Fruit fly (Drosophila melanogaster) whole organism, wandering third instar larva: ENCODE data around the gene spel1.

Experiments used
- Abd-B ChIP-seq: fragments of >200 bp; optimal IDR thresholded peaks from 2 replicates; lab custom pipeline; 2017; ENCODE audit warnings: missing biosample characterization, missing genetic modification characterization
- CG32264 ChIP-seq: fragments of 200-800 bp; sonication (Bioruptor generic); optimal IDR thresholded peaks from 2 replicates; lab custom pipeline; 2016; ENCODE audit warnings: missing biosample characterization, missing genetic modification characterization
- CG9705 ChIP-seq: fragments of 200-800 bp; sonication (Bioruptor generic); optimal IDR thresholded peaks from 2 replicates; lab custom pipeline; 2018; ENCODE audit warnings: missing biosample characterization, mild to moderate bottlenecking, missing genetic modification characterization
- CrebA ChIP-seq: fragments of 200-800 bp; sonication (Bioruptor generic); optimal IDR thresholded peaks from 2 replicates; lab custom pipeline; 2016; ENCODE audit warnings: missing biosample characterization, mild to moderate bottlenecking, missing genetic modification characterization, borderline replicate concordance
- Dfd ChIP-seq: fragments of >200 bp; optimal IDR thresholded peaks from 2 replicates; lab custom pipeline; 2017; ENCODE audit warnings: missing biosample characterization, missing genetic modification characterization
- Dif ChIP-seq: fragments of 200-275, 200-300 bp; sonication (Bioruptor generic); optimal IDR thresholded peaks from 2 replicates; lab custom pipeline; 2018; ENCODE audit warnings: missing biosample characterization, missing genetic modification characterization; ENCODE audit not compliant: partially characterized antibody
- GATAd ChIP-seq: sonication (Bioruptor generic); optimal IDR thresholded peaks from 2 replicates; lab custom pipeline; 2016; ENCODE audit warnings: missing biosample characterization, missing genetic modification characterization
- HLH106 ChIP-seq: fragments of 200-800 bp; optimal IDR thresholded peaks from 3 replicates; lab custom pipeline; 2019; ENCODE audit warnings: missing biosample characterization, mild to moderate bottlenecking, missing genetic modification characterization, moderate library complexity
- Hnf4 ChIP-seq: fragments of 200-800 bp; sonication (Bioruptor generic); optimal IDR thresholded peaks from 2 replicates; lab custom pipeline; 2016; ENCODE audit warnings: missing biosample characterization, mild to moderate bottlenecking, missing genetic modification characterization
- Hr78 ChIP-seq: fragments of >200 bp; optimal IDR thresholded peaks from 2 replicates; lab custom pipeline; 2017; ENCODE audit warnings: missing biosample characterization, missing genetic modification characterization
- Hr83 ChIP-seq: fragments of 200-300 bp; sonication (Bioruptor generic); optimal IDR thresholded peaks from 2 replicates; lab custom pipeline; 2016; ENCODE audit warnings: missing biosample characterization, mild to moderate bottlenecking, missing genetic modification characterization, moderate library complexity; ENCODE audit not compliant: poor library complexity, severe bottlenecking
- Jra ChIP-seq: sonication (Bioruptor generic); optimal IDR thresholded peaks from 2 replicates; lab custom pipeline; 2016; ENCODE audit warnings: missing biosample characterization, missing genetic modification characterization
- Mio ChIP-seq: sonication (Bioruptor generic); optimal IDR thresholded peaks from 2 replicates; lab custom pipeline; 2016; ENCODE audit warnings: missing biosample characterization, missing genetic modification characterization
- Myc ChIP-seq: fragments of >200 bp; optimal IDR thresholded peaks from 2 replicates; lab custom pipeline; 2017
- N ChIP-seq: fragments of >200 bp; optimal IDR thresholded peaks from 2 replicates; lab custom pipeline; 2018; ENCODE audit warnings: missing biosample characterization, missing external identifiers, missing genetic modification characterization
- OdsH ChIP-seq: fragments of 200-800 bp; sonication (Bioruptor generic); optimal IDR thresholded peaks from 2 replicates; lab custom pipeline; 2016; ENCODE audit warnings: missing biosample characterization, mild to moderate bottlenecking, missing genetic modification characterization
- Rel ChIP-seq, 2 experiments: fragments of 200-800 bp; sonication (Bioruptor generic) in 1 of 2; optimal IDR thresholded peaks; 2 replicates in 1 of 2; 3 replicates in 1 of 2; lab custom pipeline; 2016 to 2019; ENCODE audit warnings: mild to moderate bottlenecking in 2 of 2, missing biosample characterization in 2 of 2, missing genetic modification characterization in 2 of 2, moderate library complexity in 1 of 2
- Sp1 ChIP-seq: fragments of 200-800 bp; sonication (Bioruptor generic); optimal IDR thresholded peaks from 3 replicates; lab custom pipeline; 2019; ENCODE audit warnings: missing biosample characterization, mild to moderate bottlenecking, missing genetic modification characterization, moderate library complexity
- Vsx2 ChIP-seq: fragments of 200-300, 225-300 bp; sonication (Bioruptor generic); optimal IDR thresholded peaks from 2 replicates; lab custom pipeline; 2018; ENCODE audit warnings: missing biosample characterization, missing genetic modification characterization; ENCODE audit not compliant: partially characterized antibody
- br ChIP-seq: fragments of 200-800 bp; sonication (Bioruptor generic); optimal IDR thresholded peaks from 2 replicates; lab custom pipeline; 2016; ENCODE audit warnings: missing biosample characterization, missing genetic modification characterization
- brk ChIP-seq: fragments of 200-800 bp; sonication (Bioruptor generic); optimal IDR thresholded peaks from 2 replicates; lab custom pipeline; 2016; ENCODE audit warnings: missing biosample characterization, mild to moderate bottlenecking, missing genetic modification characterization
- dl ChIP-seq, 2 experiments: fragments of 175-275, 200-275 bp in 1 of 2; fragments of 200-275 bp in 1 of 2; sonication (Bioruptor generic); optimal IDR thresholded peaks; lab custom pipeline; 2018; ENCODE audit warnings: mild to moderate bottlenecking in 2 of 2, missing biosample characterization in 2 of 2, missing genetic modification characterization in 2 of 2, moderate library complexity in 2 of 2; ENCODE audit not compliant: partially characterized antibody in 2 of 2, insufficient read depth in 1 of 2
- dmrt93B ChIP-seq: fragments of 200-800 bp; sonication (Bioruptor generic); optimal IDR thresholded peaks from 2 replicates; lab custom pipeline; 2018; ENCODE audit warnings: missing biosample characterization, mild to moderate bottlenecking, missing genetic modification characterization
- dsf ChIP-seq: sonication (Bioruptor generic); optimal IDR thresholded peaks from 2 replicates; lab custom pipeline; 2016; ENCODE audit warnings: missing biosample characterization, missing genetic modification characterization, borderline replicate concordance
- ey ChIP-seq: fragments of 200-800 bp; sonication (Bioruptor generic); optimal IDR thresholded peaks from 2 replicates; lab custom pipeline; 2016; ENCODE audit warnings: missing biosample characterization, missing genetic modification characterization
- foxo ChIP-seq, 2 experiments: fragments of 200-800 bp; sonication (Bioruptor generic); optimal IDR thresholded peaks; 2 replicates in 1 of 2; 3 replicates in 1 of 2; lab custom pipeline; 2016 to 2017; ENCODE audit warnings: missing biosample characterization in 2 of 2, missing genetic modification characterization in 2 of 2
- fru ChIP-seq: fragments of 200-800 bp; sonication (Bioruptor generic); optimal IDR thresholded peaks from 3 replicates; lab custom pipeline; 2016; ENCODE audit warnings: missing biosample characterization, mild to moderate bottlenecking, missing genetic modification characterization
- h ChIP-seq: fragments of 200-800 bp; sonication (Bioruptor generic); optimal IDR thresholded peaks from 3 replicates; lab custom pipeline; 2016; ENCODE audit warnings: missing biosample characterization, mild to moderate bottlenecking, missing genetic modification characterization
- jim ChIP-seq: fragments of 175-275, 200-325 bp; sonication (Bioruptor generic); optimal IDR thresholded peaks from 2 replicates; lab custom pipeline; 2016; ENCODE audit warnings: missing biosample characterization, mild to moderate bottlenecking, missing genetic modification characterization
- lola ChIP-seq: fragments of >200 bp; optimal IDR thresholded peaks from 2 replicates; lab custom pipeline; 2017; ENCODE audit warnings: missing biosample characterization, missing genetic modification characterization
- pan ChIP-seq: fragments of >200 bp; optimal IDR thresholded peaks from 2 replicates; lab custom pipeline; 2017
- psq ChIP-seq: fragments of 200-800 bp; sonication (Bioruptor generic); optimal IDR thresholded peaks from 3 replicates; lab custom pipeline; 2017; ENCODE audit warnings: missing biosample characterization, mild to moderate bottlenecking, missing genetic modification characterization, moderate library complexity
- rgr ChIP-seq: fragments of 200-800 bp; sonication (Bioruptor generic); optimal IDR thresholded peaks from 3 replicates; lab custom pipeline; 2016; ENCODE audit warnings: missing biosample characterization, mild to moderate bottlenecking, missing genetic modification characterization
- sage ChIP-seq: fragments of 200-800 bp; sonication (Bioruptor generic); optimal IDR thresholded peaks from 2 replicates; lab custom pipeline; 2016; ENCODE audit warnings: missing biosample characterization, mild to moderate bottlenecking, missing genetic modification characterization
- sv ChIP-seq: fragments of 200-800 bp; sonication (Bioruptor generic); optimal IDR thresholded peaks from 3 replicates; lab custom pipeline; 2016; ENCODE audit warnings: missing biosample characterization, missing genetic modification characterization
- tai ChIP-seq: sonication (Bioruptor generic); optimal IDR thresholded peaks from 2 replicates; lab custom pipeline; 2016; ENCODE audit warnings: missing biosample characterization, missing genetic modification characterization
- usp ChIP-seq: fragments of >200 bp; optimal IDR thresholded peaks from 2 replicates; lab custom pipeline; 2017; ENCODE audit warnings: missing biosample characterization, missing genetic modification characterization
- woc ChIP-seq: sonication (Bioruptor generic); optimal IDR thresholded peaks from 2 replicates; lab custom pipeline; 2016; ENCODE audit warnings: missing biosample characterization, mild to moderate bottlenecking, missing genetic modification characterization

The spel1 gene

DNA sequence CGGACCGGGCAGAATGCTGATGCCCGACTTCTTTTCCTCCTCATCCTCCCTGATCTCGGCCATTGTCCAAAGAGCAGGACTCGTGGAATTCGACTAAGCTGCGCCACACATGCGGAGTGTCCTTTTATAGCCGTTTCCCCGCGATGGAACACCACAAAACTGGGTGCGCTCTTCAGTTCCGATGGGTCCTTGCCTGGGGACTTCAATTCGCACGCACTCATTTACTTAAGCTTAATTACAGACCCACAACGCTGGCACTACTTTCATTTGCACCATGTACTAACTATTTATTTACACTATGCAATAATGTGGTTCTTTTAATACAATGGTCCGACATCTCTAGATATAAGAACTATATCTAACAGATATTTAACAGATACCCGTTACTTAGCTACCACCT, 19.2 kb downstream of the spel1 start, which contains the start of gene ppk:
Gene ppk, minus strand, starts transcription at position 101 of the 400 bp plus-strand sequence.
- no peak for TF ChIP-seq brk (GFP tag; lab: Kevin White, UChicago)
- no peak for TF ChIP-seq jim (GFP tag; lab: Kevin White, UChicago)
- TF ChIP-seq usp (GFP tag; lab: Kevin White, UChicago), result no peak
- TF ChIP-seq psq, result no peak
- TF ChIP-seq, all 38 proteins: peak for 0

DNA sequence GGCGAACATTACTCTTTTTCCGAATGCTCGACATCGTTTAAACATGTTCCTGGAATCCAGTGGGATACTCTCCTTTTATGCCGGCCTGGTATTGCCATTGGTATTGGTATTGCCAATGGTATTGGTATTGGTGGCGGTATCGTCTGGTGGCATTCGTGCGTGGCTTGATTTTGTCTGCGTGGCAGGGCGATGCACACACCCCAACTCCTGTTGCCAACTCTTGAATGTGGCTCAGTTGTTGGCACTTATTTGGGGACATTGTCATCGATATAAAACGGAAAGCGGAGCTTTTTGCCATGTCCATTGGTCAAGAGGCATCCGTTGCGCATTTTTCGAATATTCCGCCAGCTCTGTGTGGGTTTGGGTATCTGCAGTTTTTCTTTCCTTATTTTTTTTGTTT, 20.0 kb downstream of the spel1 start:
- TF ChIP-seq CrebA (GFP tag; lab: Kevin White, UChicago) (peak; percentile 83), Hr78 (GFP tag; lab: Kevin White, UChicago) (no peak)

DNA sequence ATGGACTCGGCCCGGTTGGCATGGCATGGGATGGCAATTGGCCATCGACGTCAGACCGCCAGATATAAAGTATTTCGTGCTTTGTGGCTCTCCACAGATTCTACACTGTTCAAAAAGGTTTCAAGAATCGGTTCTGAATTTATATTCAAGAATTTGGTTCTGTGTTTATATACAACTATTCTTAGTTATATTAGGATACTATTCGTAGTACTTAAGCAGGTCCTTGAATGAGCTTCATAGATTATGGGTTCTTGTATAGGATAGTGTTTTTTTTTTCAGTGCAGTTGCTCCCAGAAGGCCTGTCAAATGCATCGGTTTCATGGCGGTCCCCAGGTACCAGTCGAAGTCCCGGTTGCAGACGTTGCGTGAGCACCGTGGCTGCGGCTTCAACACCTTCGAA, 24.7 kb downstream of the spel1 start:
- peak; percentile 87 for TF ChIP-seq CG32264 (GFP tag; lab: Kevin White, UChicago)
- TF ChIP-seq Sp1 (GFP tag; lab: Kevin White, UChicago), result peak; percentile 95
- TF ChIP-seq fru (GFP tag; lab: Kevin White, UChicago), result peak; percentile 97
- TF ChIP-seq brk (GFP tag; lab: Kevin White, UChicago), result peak; percentile 94
- peak; percentile 95 for TF ChIP-seq Jra (GFP tag; lab: Kevin White, UChicago)
- no peak for TF ChIP-seq Hr83
- TF ChIP-seq tai (GFP tag; lab: Kevin White, UChicago), result peak; percentile 88
- peak; percentile 96 for TF ChIP-seq ey (GFP tag; lab: Kevin White, UChicago)
- peak; percentile 88 for TF ChIP-seq dmrt93B
- TF ChIP-seq OdsH (GFP tag; lab: Kevin White, UChicago), result peak; percentile 96
- no peak for TF ChIP-seq sv (GFP tag; lab: Kevin White, UChicago)
- peak; percentile 84 for TF ChIP-seq Rel (GFP tag; optimal IDR thresholded peaks at IDR 0.05; lab: Kevin White, UChicago)
- peak; percentile 77 for TF ChIP-seq Rel (tag; optimal IDR thresholded peaks at IDR 0.05; lab: Kevin White, UChicago)
- TF ChIP-seq lola (GFP tag; lab: Kevin White, UChicago), result no peak
- TF ChIP-seq GATAd (GFP tag; lab: Kevin White, UChicago), result peak; percentile 49
- TF ChIP-seq Myc (lab: Kevin White, UChicago), result no peak
- no peak for TF ChIP-seq Abd-B (GFP tag; lab: Kevin White, UChicago)
- peak; percentile 28 for TF ChIP-seq Mio (GFP tag; lab: Kevin White, UChicago)
- no peak for TF ChIP-seq usp (GFP tag; lab: Kevin White, UChicago)
- TF ChIP-seq rgr, result peak; percentile 94
- peak; percentile 96 for TF ChIP-seq br (GFP tag; lab: Kevin White, UChicago)
- peak; percentile 94 for TF ChIP-seq psq
- TF ChIP-seq jim (GFP tag; lab: Kevin White, UChicago), result no peak
- TF ChIP-seq dsf (GFP tag; lab: Kevin White, UChicago), result peak; percentile 75
- peak; percentile 97 for TF ChIP-seq h (GFP tag; lab: Kevin White, UChicago)
- TF ChIP-seq pan (lab: Kevin White, UChicago), result no peak
- TF ChIP-seq CrebA (GFP tag; lab: Kevin White, UChicago), result peak; percentile 32
- TF ChIP-seq Dfd (GFP tag; lab: Kevin White, UChicago), result no peak
- no peak for TF ChIP-seq N
- no peak for TF ChIP-seq Vsx2
- peak; percentile 90 for TF ChIP-seq sage (GFP tag; lab: Kevin White, UChicago)
- no peak for TF ChIP-seq Hr78 (GFP tag; lab: Kevin White, UChicago)
- peak; percentile 88 for TF ChIP-seq woc
- peak; percentile 86 for TF ChIP-seq CG9705 (GFP tag; lab: Kevin White, UChicago)
- no peak for TF ChIP-seq dl (GFP tag; optimal IDR thresholded peaks at IDR 0.05; lab: Kevin White, UChicago; ENCODE audit: insufficient read depth in 1 of 2, partially characterized antibody in 2 of 2)
- TF ChIP-seq foxo (GFP tag; optimal IDR thresholded peaks at IDR 0.05; lab: Kevin White, UChicago), result peak; percentile 62 to 96
- TF ChIP-seq Dif (GFP tag; lab: Kevin White, UChicago), result no peak
- peak; percentile 94 for TF ChIP-seq Hnf4 (GFP tag; lab: Kevin White, UChicago)
- TF ChIP-seq HLH106, result peak; percentile 93
